Worm (Caenorhabditis elegans) whole organism, L1 larva: ENCODE measurements around the gene dsl-6.
A peak's percentile ranks its signal among the peaks of the same experiment; 100 is the strongest.

Experiments used
- C04F5.9 ChIP-seq: sonication (generic microtip); optimal IDR thresholded peaks from 2 replicates; lab custom pipeline; 2016; ENCODE audit warnings: missing genetic modification characterization, missing compliant biosample characterization
- C34B4.2 ChIP-seq: sonication (generic microtip); optimal IDR thresholded peaks from 2 replicates; lab custom pipeline; 2017; ENCODE audit warnings: mild to moderate bottlenecking, missing genetic modification characterization, missing compliant biosample characterization
- alr-1 ChIP-seq: fragments of 200-800 bp; sonication (Bioruptor generic); optimal IDR thresholded peaks from 2 replicates; lab custom pipeline; 2018; ENCODE audit warnings: borderline replicate concordance, mild to moderate bottlenecking, missing genetic modification characterization, missing compliant biosample characterization
- aly-2 ChIP-seq: fragments of 150-350 bp; optimal IDR thresholded peaks from 2 replicates; lab custom pipeline; 2014; ENCODE audit warnings: missing biosample characterization, missing genetic modification characterization
- ama-1 ChIP-seq: fragments of 150-350 bp; optimal IDR thresholded peaks from 2 replicates; lab custom pipeline; 2014
- ceh-88 ChIP-seq: fragments of 200-800 bp; sonication (Bioruptor generic); IDR thresholded peaks from 2 replicates; pipeline ENCODE4 v1.3.6; 2022; ENCODE audit warnings: missing genetic modification characterization, missing compliant biosample characterization
- ces-1 ChIP-seq: fragments of 150-350 bp; optimal IDR thresholded peaks from 2 replicates; lab custom pipeline; 2014; ENCODE audit warnings: missing biosample characterization, missing genetic modification reagents, missing genetic modification characterization
- dsc-1 ChIP-seq: sonication (generic microtip); optimal IDR thresholded peaks from 2 replicates; lab custom pipeline; 2016; ENCODE audit warnings: mild to moderate bottlenecking, missing genetic modification characterization, missing compliant biosample characterization
- efl-1 ChIP-seq, 4 experiments: fragments of 150-350 bp; optimal IDR thresholded peaks in 3 of 4; peaks in 1 of 4; 1 replicate in 1 of 4; 2 replicates in 3 of 4; lab custom pipeline; 2014; ENCODE audit warnings: missing biosample characterization in 2 of 4, missing genetic modification characterization in 2 of 4, missing genetic modification reagents in 2 of 4
- egl-13 ChIP-seq: sonication (generic microtip); optimal IDR thresholded peaks from 2 replicates; lab custom pipeline; 2016; ENCODE audit warnings: missing genotype, missing genetic modification reagents, missing genetic modification characterization, missing compliant biosample characterization
- egl-27 ChIP-seq, 2 experiments: fragments of 150-350 bp in 1 of 2; sonication (generic microtip); optimal IDR thresholded peaks; 3 replicates each; lab custom pipeline; 2017 to 2018; ENCODE audit warnings: missing biosample characterization in 2 of 2, missing genetic modification characterization in 2 of 2, missing genetic modification reagents in 2 of 2
- ets-5 ChIP-seq: fragments of 200-800 bp; sonication (Bioruptor generic); IDR thresholded peaks from 2 replicates; pipeline ENCODE4 v1.3.6; 2022; ENCODE audit warnings: missing genetic modification characterization, missing compliant biosample characterization
- fkh-4 ChIP-seq: sonication (generic microtip); optimal IDR thresholded peaks from 2 replicates; lab custom pipeline; 2016; ENCODE audit warnings: missing compliant biosample characterization, missing genetic modification characterization, borderline replicate concordance
- fkh-8 ChIP-seq: sonication (generic microtip); optimal IDR thresholded peaks from 2 replicates; lab custom pipeline; 2016; ENCODE audit warnings: mild to moderate bottlenecking, missing genetic modification characterization, missing compliant biosample characterization
- hlh-17 ChIP-seq: fragments of 200-800 bp; sonication (Bioruptor generic); optimal IDR thresholded peaks from 2 replicates; lab custom pipeline; 2018; ENCODE audit warnings: missing genetic modification characterization, mild to moderate bottlenecking, missing compliant biosample characterization, moderate library complexity, borderline replicate concordance
- hpl-2 ChIP-seq: fragments of 150-350 bp; optimal IDR thresholded peaks from 2 replicates; lab custom pipeline; 2014; ENCODE audit warnings: missing biosample characterization, missing genetic modification reagents, missing genetic modification characterization
- irx-1 ChIP-seq: sonication (generic microtip); optimal IDR thresholded peaks from 2 replicates; lab custom pipeline; 2016; ENCODE audit warnings: missing genetic modification characterization, missing compliant biosample characterization
- jun-1 ChIP-seq: fragments of 150-350 bp; optimal IDR thresholded peaks from 2 replicates; lab custom pipeline; 2014; ENCODE audit warnings: missing biosample characterization, missing genetic modification reagents, missing genetic modification characterization
- lin-14 ChIP-seq: fragments of 200-800 bp; sonication (Bioruptor generic); optimal IDR thresholded peaks from 2 replicates; lab custom pipeline; 2018; ENCODE audit warnings: mild to moderate bottlenecking, missing genetic modification characterization, moderate library complexity, missing compliant biosample characterization
- lin-35 ChIP-seq, 2 experiments: fragments of 150-350 bp; optimal IDR thresholded peaks; 2 replicates each; lab custom pipeline; 2014; ENCODE audit warnings: missing biosample characterization in 2 of 2, missing genetic modification characterization in 2 of 2, missing genetic modification reagents in 2 of 2
- lin-39 ChIP-seq: fragments of 150-350 bp; optimal IDR thresholded peaks from 2 replicates; lab custom pipeline; 2014; ENCODE audit warnings: missing biosample characterization, missing genetic modification reagents, missing genetic modification characterization
- lir-3 ChIP-seq: sonication (generic microtip); optimal IDR thresholded peaks from 2 replicates; lab custom pipeline; 2016; ENCODE audit warnings: mild to moderate bottlenecking, missing genetic modification characterization, moderate library complexity, missing compliant biosample characterization; ENCODE audit not compliant: poor library complexity
- lsy-2 ChIP-seq, 2 experiments: fragments of 150-350 bp; optimal IDR thresholded peaks; 2 replicates each; lab custom pipeline; 2014; ENCODE audit warnings: missing biosample characterization in 2 of 2, missing genetic modification characterization in 2 of 2
- mef-2 ChIP-seq: fragments of 150-350 bp; optimal IDR thresholded peaks from 2 replicates; lab custom pipeline; 2014; ENCODE audit warnings: missing biosample characterization, missing genetic modification characterization
- mep-1 ChIP-seq: fragments of 150-350 bp; optimal IDR thresholded peaks from 2 replicates; lab custom pipeline; 2014; ENCODE audit warnings: missing biosample characterization, missing genetic modification characterization
- nhr-12 ChIP-seq: sonication (generic microtip); optimal IDR thresholded peaks from 2 replicates; lab custom pipeline; 2017; ENCODE audit warnings: missing biosample characterization, missing genetic modification characterization
- nhr-237 ChIP-seq: fragments of 150-350 bp; optimal IDR thresholded peaks from 2 replicates; lab custom pipeline; 2014; ENCODE audit warnings: missing biosample characterization, missing genetic modification characterization
- nhr-47 ChIP-seq: sonication (generic microtip); optimal IDR thresholded peaks from 2 replicates; lab custom pipeline; 2016; ENCODE audit warnings: mild to moderate bottlenecking, missing genetic modification characterization, moderate library complexity, missing compliant biosample characterization
- nhr-71 ChIP-seq: sonication (generic microtip); optimal IDR thresholded peaks from 2 replicates; lab custom pipeline; 2016; ENCODE audit warnings: mild to moderate bottlenecking, missing genetic modification characterization, moderate library complexity, missing compliant biosample characterization
- nhr-77 ChIP-seq: fragments of 150-350 bp; optimal IDR thresholded peaks from 2 replicates; lab custom pipeline; 2014; ENCODE audit warnings: missing biosample characterization, missing genetic modification characterization
- nhr-85 ChIP-seq: sonication (generic microtip); peaks from one replicate; lab custom pipeline; 2016; ENCODE audit warnings: missing genetic modification characterization, inconsistent platforms, missing compliant biosample characterization
- pax-3 ChIP-seq: fragments of 200-800 bp; sonication (Bioruptor generic); optimal IDR thresholded peaks from 2 replicates; lab custom pipeline; 2018; ENCODE audit warnings: mild to moderate bottlenecking, missing genetic modification characterization, moderate library complexity, missing compliant biosample characterization
- rnt-1 ChIP-seq: sonication (generic microtip); optimal IDR thresholded peaks from 2 replicates; lab custom pipeline; 2016; ENCODE audit warnings: mild to moderate bottlenecking, missing genetic modification characterization, moderate library complexity, missing compliant biosample characterization
- snpc-4 ChIP-seq: fragments of 150-350 bp; optimal IDR thresholded peaks from 2 replicates; lab custom pipeline; 2014; ENCODE audit warnings: missing biosample characterization, missing genetic modification characterization
- snu-23 ChIP-seq: sonication (generic microtip); optimal IDR thresholded peaks from 2 replicates; lab custom pipeline; 2016; ENCODE audit warnings: missing genetic modification characterization, missing compliant biosample characterization
- swsn-7 ChIP-seq: sonication (generic microtip); optimal IDR thresholded peaks from 2 replicates; lab custom pipeline; 2016; ENCODE audit warnings: missing genetic modification characterization, missing compliant biosample characterization
- tbx-2 ChIP-seq: sonication (generic microtip); optimal IDR thresholded peaks from 2 replicates; lab custom pipeline; 2016; ENCODE audit warnings: missing genetic modification characterization, missing compliant biosample characterization
- tlp-1 ChIP-seq: fragments of 150-350 bp; optimal IDR thresholded peaks from 2 replicates; lab custom pipeline; 2014; ENCODE audit warnings: missing biosample characterization, missing genetic modification characterization
- unc-30 ChIP-seq: sonication (generic microtip); optimal IDR thresholded peaks from 2 replicates; lab custom pipeline; 2017; ENCODE audit warnings: missing biosample characterization, missing genetic modification characterization
- vab-15 ChIP-seq: sonication (generic microtip); optimal IDR thresholded peaks from 2 replicates; lab custom pipeline; 2017; ENCODE audit warnings: missing genotype, mild to moderate bottlenecking, missing genetic modification characterization, missing compliant biosample characterization
- xbp-1 ChIP-seq: sonication (generic microtip); optimal IDR thresholded peaks from 2 replicates; lab custom pipeline; 2016; ENCODE audit warnings: missing genetic modification characterization, missing compliant biosample characterization
- zip-4 ChIP-seq: fragments of 200-800 bp; sonication (Bioruptor generic); optimal IDR thresholded peaks from 2 replicates; lab custom pipeline; 2018; ENCODE audit warnings: mild to moderate bottlenecking, missing genetic modification characterization, moderate library complexity, missing compliant biosample characterization
- ztf-11 ChIP-seq, 2 experiments: sonication (generic microtip); optimal IDR thresholded peaks; 2 replicates each; lab custom pipeline; 2016 to 2017; ENCODE audit warnings: missing genetic modification characterization in 2 of 2, missing biosample characterization in 1 of 2, missing compliant biosample characterization in 1 of 2

Gene dsl-6

ce11 chrIV:11394243-11394642 is 3.9 kb downstream of the dsl-6 start, which contains the start of gene tag-89:
TSS of gene tag-89 (plus strand) at chrIV:11394543.
- TF ChIP-seq nhr-77 (tag; lab: Kevin White, UChicago), result no peak
- TF ChIP-seq vab-15 (tag; lab: Kevin White, UChicago), result no peak
- TF ChIP-seq ceh-88, result no peak
- no peak for TF ChIP-seq irx-1
- TF ChIP-seq aly-2 (tag; lab: Kevin White, UChicago), result no peak
- no peak for TF ChIP-seq tlp-1 (tag; lab: Kevin White, UChicago)
- TF ChIP-seq jun-1, result no peak
- no peak for TF ChIP-seq lin-35 (GFP tag; optimal IDR thresholded peaks at IDR 0.05; lab: Kevin White, UChicago)
- TF ChIP-seq fkh-4 (tag; lab: Kevin White, UChicago), result no peak
- no peak for TF ChIP-seq alr-1 (tag; lab: Kevin White, UChicago)
- no peak for TF ChIP-seq tbx-2 (tag; lab: Kevin White, UChicago)
- no peak for TF ChIP-seq lin-14 (GFP tag; lab: Kevin White, UChicago)
- TF ChIP-seq lir-3, result no peak
- TF ChIP-seq unc-30 (tag; lab: Kevin White, UChicago), result no peak
- TF ChIP-seq xbp-1 (tag; lab: Kevin White, UChicago), result no peak
- no peak for TF ChIP-seq egl-13
- TF ChIP-seq nhr-12 (tag; lab: Kevin White, UChicago), result no peak
- TF ChIP-seq mep-1, result no peak
- TF ChIP-seq nhr-85, result no peak
- TF ChIP-seq, all 84 proteins: peak for 0

DNA sequence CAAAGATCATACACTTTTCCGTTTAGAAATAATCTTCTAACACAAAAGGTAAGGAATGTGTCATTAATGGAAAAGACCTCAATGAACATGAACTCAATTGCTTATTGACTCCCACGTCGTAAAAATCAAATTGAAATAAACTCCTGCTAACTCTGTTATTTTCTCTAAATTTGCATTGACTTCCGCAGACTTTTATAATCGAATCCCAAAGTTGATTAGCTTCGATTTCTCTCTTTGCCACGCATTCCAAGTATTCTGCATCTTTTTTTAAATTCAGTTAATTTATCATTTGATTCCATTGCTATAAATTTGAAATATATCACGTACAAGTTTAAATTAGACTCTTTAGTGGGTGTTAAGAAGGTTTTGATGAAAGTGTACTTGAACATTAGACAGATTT is 9.4 kb downstream of the dsl-6 start:
- TF ChIP-seq nhr-71 (tag; lab: Kevin White, UChicago) (peak; percentile 70), lin-14 (GFP tag; lab: Kevin White, UChicago) (peak; percentile 49), ets-5 (GFP tag; lab: Robert Waterston, UW) (no peak), nhr-47 (tag; lab: Kevin White, UChicago) (peak; percentile 81), ama-1 (lab: Kevin White, UChicago) (no peak), swsn-7 (tag; lab: Kevin White, UChicago) (peak; percentile 29), lsy-2 (tag; optimal IDR thresholded peaks at IDR 0.05; lab: Kevin White, UChicago) (peak in 1 of 2 experiments; percentile 29), fkh-8 (tag; lab: Kevin White, UChicago) (peak; percentile 63), vab-15 (tag; lab: Kevin White, UChicago) (no peak), dsc-1 (tag; lab: Kevin White, UChicago) (peak; percentile 30), egl-13 (peak; percentile 74)
- TF ChIP-seq, all 84 proteins: peak for 8

DNA sequence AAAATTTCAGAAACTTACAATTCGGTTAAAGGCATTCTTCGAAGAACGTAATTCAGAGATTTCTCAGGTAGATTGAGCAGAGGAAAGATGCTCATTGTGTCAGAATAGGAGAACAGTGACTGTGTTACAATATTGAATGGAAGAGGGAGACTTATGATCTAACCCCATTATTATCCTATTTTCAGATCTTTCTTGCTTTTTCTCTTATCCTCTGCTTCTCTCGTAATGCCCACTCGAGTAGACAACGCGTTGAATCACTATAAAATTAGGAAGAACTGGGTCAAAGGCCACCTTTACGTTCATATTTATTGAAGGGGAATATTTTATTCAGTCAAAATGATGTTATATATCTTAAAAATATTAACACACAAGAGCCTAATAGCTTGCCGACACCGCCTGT is 18.9 kb downstream of the dsl-6 start, which contains the start of gene fbxb-76:
TSS of gene fbxb-76 (minus strand) at position 101 of the 400 bp plus-strand sequence.
- TF ChIP-seq efl-1 (optimal IDR thresholded peaks at IDR 0.05; lab: Kevin White, UChicago) (no peak), efl-1 (GFP tag; optimal IDR thresholded peaks at IDR 0.05 in 1 of 2; lab: Kevin White, UChicago) (peak in 1 of 2 experiments; percentile 0), pax-3 (no peak), hlh-17 (GFP tag; lab: Kevin White, UChicago) (no peak), nhr-71 (tag; lab: Kevin White, UChicago) (no peak)
- TF ChIP-seq, all 84 proteins: peak for 1

- no peak for TF ChIP-seq nhr-237 (tag; lab: Kevin White, UChicago)
- no peak for TF ChIP-seq lin-39
- TF ChIP-seq, all 84 proteins: peak for 0
Observed at ce11 chrIV:11377439-11377838, 20.7 kb downstream of the dsl-6 start.

ce11 chrIV:11375713-11376112 is 22.4 kb downstream of the dsl-6 start:
- TF ChIP-seq nhr-237 (tag; lab: Kevin White, UChicago), result no peak
- TF ChIP-seq nhr-85, result no peak
- TF ChIP-seq zip-4, result no peak
- TF ChIP-seq tbx-2 (tag; lab: Kevin White, UChicago), result no peak
- TF ChIP-seq C04F5.9 (tag; lab: Kevin White, UChicago), result no peak
- no peak for TF ChIP-seq alr-1 (tag; lab: Kevin White, UChicago)
- no peak for TF ChIP-seq efl-1 (optimal IDR thresholded peaks at IDR 0.05; lab: Kevin White, UChicago)
- no peak for TF ChIP-seq efl-1 (GFP tag; optimal IDR thresholded peaks at IDR 0.05 in 1 of 2; lab: Kevin White, UChicago)
- TF ChIP-seq C34B4.2 (tag; lab: Kevin White, UChicago), result no peak
- no peak for TF ChIP-seq ztf-11 (tag; optimal IDR thresholded peaks at IDR 0.05; lab: Kevin White, UChicago)
- TF ChIP-seq rnt-1 (tag; lab: Kevin White, UChicago), result no peak
- no peak for TF ChIP-seq snpc-4 (tag; lab: Kevin White, UChicago)
- no peak for TF ChIP-seq mef-2 (tag; lab: Kevin White, UChicago)
- no peak for TF ChIP-seq fkh-8 (tag; lab: Kevin White, UChicago)
- no peak for TF ChIP-seq tlp-1 (tag; lab: Kevin White, UChicago)
- TF ChIP-seq egl-27 (tag; optimal IDR thresholded peaks at IDR 0.05; lab: Kevin White, UChicago), result no peak
- no peak for TF ChIP-seq ama-1 (lab: Kevin White, UChicago)
- TF ChIP-seq ces-1 (GFP tag; lab: Kevin White, UChicago), result no peak
- TF ChIP-seq snu-23, result no peak
- TF ChIP-seq hpl-2, result no peak
- TF ChIP-seq nhr-47 (tag; lab: Kevin White, UChicago), result no peak
